Worm (Caenorhabditis elegans): Measurements from ENCODE around the gene fis-1.

The fis-1 gene

DNA sequence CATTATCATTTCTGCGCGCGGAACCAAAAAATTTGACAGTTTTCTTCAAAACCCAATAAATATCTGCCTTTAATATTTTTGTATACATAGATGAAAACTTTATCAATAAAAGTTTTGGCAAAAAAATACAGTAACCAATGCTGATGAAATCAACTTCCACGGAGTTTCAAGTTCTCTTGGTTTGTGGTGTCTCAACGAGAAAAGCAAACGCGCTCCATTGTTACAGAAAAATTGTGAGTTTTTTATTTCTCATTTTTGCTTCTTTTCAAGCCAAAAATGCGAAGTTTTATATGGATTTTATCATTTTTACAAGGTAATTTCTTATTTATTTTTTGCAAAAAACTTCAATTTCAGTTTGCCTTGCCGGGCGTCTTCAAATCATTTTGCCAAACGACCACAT lies 20.3 kb upstream of the fis-1 start, which contains the start of gene T14B4.3 (continued):
- TF ChIP-seq nhr-25 (tag; optimal IDR thresholded peaks at IDR 0.05; ENCODE audit: borderline replicate concordance, insufficient read depth) (no peak), skn-1 (tag; optimal IDR thresholded peaks at IDR 0.05) (no peak), mep-1 (tag; optimal IDR thresholded peaks at IDR 0.05) (peak; percentile 73), lin-15B (tag; optimal IDR thresholded peaks at IDR 0.05) (no peak), sdz-12 (GFP tag; optimal IDR thresholded peaks at IDR 0.05) (no peak), attf-4 (tag; optimal IDR thresholded peaks at IDR 0.05) (no peak), F10B5.3 (tag; optimal IDR thresholded peaks at IDR 0.05) (no peak), lsy-2 (tag; optimal IDR thresholded peaks at IDR 0.05) (peak in 1 of 2 experiments; percentile 88), nhr-77 (tag; optimal IDR thresholded peaks at IDR 0.05) (peak; percentile 77), F37D6.2 (tag; optimal IDR thresholded peaks at IDR 0.05) (no peak), F49E8.2 (tag; optimal IDR thresholded peaks at IDR 0.05; ENCODE audit: borderline replicate concordance) (no peak), fkh-10 (GFP tag; optimal IDR thresholded peaks at IDR 0.05) (no peak), lin-38 (GFP tag; IDR thresholded peaks at IDR 0.05) (peak; percentile 97), mxl-2 (GFP tag; conservative IDR thresholded peaks at IDR 0.05) (no peak), nhr-6 (tag; optimal IDR thresholded peaks at IDR 0.05) (peak; percentile 75), nhr-76 (tag; optimal IDR thresholded peaks at IDR 0.05) (no peak), set-16 (GFP tag; IDR thresholded peaks at IDR 0.05) (no peak), ZK337.2 (GFP tag; IDR thresholded peaks at IDR 0.05) (no peak), hmg-1.1 (GFP tag; IDR thresholded peaks at IDR 0.05) (peak; percentile 26; the same call in 1 of the 2 replicates), ama-1 (optimal IDR thresholded peaks at IDR 0.05) (no peak), nhr-237 (tag; optimal IDR thresholded peaks at IDR 0.05) (no peak), F44E2.7 (GFP tag; IDR thresholded peaks at IDR 0.05) (no peak), lin-1 (GFP tag; IDR thresholded peaks at IDR 0.05) (no peak), mdt-29 (GFP tag; IDR thresholded peaks at IDR 0.05) (no peak), ceh-20 (GFP tag; IDR thresholded peaks at IDR 0.05) (no peak), gei-8 (GFP tag; optimal IDR thresholded peaks at IDR 0.05) (no peak), daf-19 (GFP tag; conservative IDR thresholded peaks at IDR 0.05) (no peak), lin-39 (tag; optimal IDR thresholded peaks at IDR 0.05) (no peak), zip-11 (GFP tag; IDR thresholded peaks at IDR 0.05) (no peak), zfp-2 (tag; optimal IDR thresholded peaks at IDR 0.05) (no peak), ceh-44 (GFP tag; IDR thresholded peaks at IDR 0.05) (0 out of 2 replicates have a peak, but pooled peaks have one; percentile 27), T20F7.1 (GFP tag; optimal IDR thresholded peaks at IDR 0.05) (peak; percentile 74), fos-1 (tag; optimal IDR thresholded peaks at IDR 0.05) (no peak), unc-39 (tag; optimal IDR thresholded peaks at IDR 0.05) (no peak)

DNA sequence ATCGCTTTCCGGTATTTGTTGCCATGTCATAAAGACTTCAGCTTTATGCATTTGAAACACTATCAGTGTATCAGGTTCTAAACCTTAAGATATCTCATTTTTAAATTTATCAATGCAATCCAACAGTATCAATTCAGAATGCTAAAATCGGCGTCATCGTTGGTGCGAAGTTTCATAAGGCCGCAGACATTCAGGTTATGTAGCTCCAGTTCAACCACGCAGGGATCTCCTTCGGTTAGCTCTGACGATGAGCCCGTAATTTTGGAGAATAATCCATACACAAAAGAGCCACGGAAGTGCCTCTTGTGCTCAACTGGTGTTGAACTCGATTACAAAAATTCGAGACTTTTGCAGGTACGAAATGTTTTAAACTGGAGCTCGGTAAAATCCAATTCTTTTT lies 18.9 kb upstream of the fis-1 start, which contains the start of gene mrps-18.C:
TSS of gene mrps-18.C (plus strand) at position 138 of the 400 bp plus-strand sequence.
- no peak for TF ChIP-seq mep-1 (tag; optimal IDR thresholded peaks at IDR 0.05)
- TF ChIP-seq lin-38 (GFP tag; IDR thresholded peaks at IDR 0.05): peak; percentile 53

DNA sequence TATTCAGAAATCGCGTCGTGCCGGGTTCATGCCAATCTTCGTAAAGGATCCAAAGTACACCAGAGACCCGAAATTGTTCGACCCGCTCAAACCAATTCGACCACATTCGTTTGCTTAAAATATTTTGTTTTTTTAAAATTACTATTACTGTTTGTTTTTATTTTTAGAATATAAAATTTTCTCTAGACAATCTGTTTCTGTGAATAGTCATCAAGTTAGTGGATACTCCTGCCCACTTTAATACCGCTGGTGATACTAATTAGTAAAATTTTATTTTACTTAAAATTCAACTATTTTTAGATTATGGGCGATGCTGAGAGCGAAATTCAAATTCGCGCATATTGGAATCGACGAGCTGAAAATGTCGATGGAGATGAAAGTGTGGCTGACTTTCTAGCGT lies 18.4 kb upstream of the fis-1 start, which contains the start of gene T14B4.1:
TSS of gene T14B4.1 (plus strand) at position 301 of the 400 bp plus-strand sequence.
- TF ChIP-seq aly-2 (tag; optimal IDR thresholded peaks at IDR 0.05) (no peak), ZK337.2 (GFP tag; IDR thresholded peaks at IDR 0.05) (no peak), nhr-10 (tag; optimal IDR thresholded peaks at IDR 0.05) (no peak), nhr-48 (tag; optimal IDR thresholded peaks at IDR 0.05) (no peak), duxl-1 (tag; optimal IDR thresholded peaks at IDR 0.05; ENCODE audit: poor library complexity) (no peak), mxl-3 (GFP tag; optimal IDR thresholded peaks at IDR 0.05) (no peak), lin-13 (GFP tag; optimal IDR thresholded peaks at IDR 0.05) (no peak), jun-1 (tag; optimal IDR thresholded peaks at IDR 0.05) (no peak), zfp-3 (GFP tag; conservative IDR thresholded peaks at IDR 0.05) (no peak), dpl-1 (GFP tag; optimal IDR thresholded peaks at IDR 0.05) (no peak), php-3 (GFP tag; IDR thresholded peaks at IDR 0.05) (no peak), tra-1 (GFP tag; IDR thresholded peaks at IDR 0.05) (no peak), ZK546.5 (tag; optimal IDR thresholded peaks at IDR 0.05) (no peak), nhr-102 (tag; optimal IDR thresholded peaks at IDR 0.05) (no peak)

All from whole organism, L4 larva.